In genomic region chrX:9078263-9078662, dm6 we compare ENCODE assay signal across 1 fruit fly cellular context.
TF ChIP-seq lines count a peak whose summit lies in the region.

TSS of gene CG44325 (minus strand) at chrX:9078499.

TF ChIP-seq in whole organism, embryonic, 481 proteins besides CTCF, POLR2A, EP300 and RAD21 (continued from another document):
- TF ChIP-seq hkb (optimal IDR thresholded peaks at IDR 0.05; lab: Kevin White, UChicago) = no peak
- peak; percentile 44; the same call in 1 of the 2 replicates for TF ChIP-seq hkb (GFP tag; IDR thresholded peaks at IDR 0.05; lab: Robert Waterston, UW)
- peak; percentile 46; the same call in 1 of the 2 replicates for TF ChIP-seq Bgb (GFP tag; IDR thresholded peaks at IDR 0.05; lab: Robert Waterston, UW; ENCODE audit: partially characterized antibody)
- no peak for TF ChIP-seq fd3F (GFP tag; optimal IDR thresholded peaks at IDR 0.05; lab: Kevin White, UChicago)
- TF ChIP-seq Fer1 (GFP tag; optimal IDR thresholded peaks at IDR 0.05; lab: Kevin White, UChicago) = peak; percentile 32
- peak; percentile 16 for TF ChIP-seq ftz-f1 (GFP tag; optimal IDR thresholded peaks at IDR 0.05; lab: Kevin White, UChicago)
- TF ChIP-seq CG13296 (GFP tag; optimal IDR thresholded peaks at IDR 0.05; lab: Kevin White, UChicago) = peak; percentile 34
- TF ChIP-seq CG15514 (GFP tag; optimal IDR thresholded peaks at IDR 0.05; lab: Kevin White, UChicago) = peak; percentile 34
- peak; percentile 75 for TF ChIP-seq chm (GFP tag; IDR thresholded peaks at IDR 0.05; lab: Robert Waterston, UW)
- no peak for TF ChIP-seq croc (GFP tag; conservative IDR thresholded peaks at IDR 0.05; lab: Robert Waterston, UW)
- TF ChIP-seq CG9932 (GFP tag; IDR thresholded peaks at IDR 0.05; lab: Robert Waterston, UW) = 0 out of 2 replicates have a peak, but pooled peaks have one; percentile 15
- TF ChIP-seq Rfx (GFP tag; IDR thresholded peaks at IDR 0.05; lab: Robert Waterston, UW) = peak; percentile 41; the same call in 1 of the 2 replicates
- TF ChIP-seq CG12071 (GFP tag; optimal IDR thresholded peaks at IDR 0.05; lab: Kevin White, UChicago) = peak; percentile 39
- peak; percentile 38 for TF ChIP-seq CG3281 (GFP tag; optimal IDR thresholded peaks at IDR 0.05; lab: Kevin White, UChicago)
- peak; percentile 13 for TF ChIP-seq Deaf1 (tag; optimal IDR thresholded peaks at IDR 0.05; lab: Kevin White, UChicago)
- 0 out of 2 replicates have a peak, but pooled peaks have one; percentile 21 for TF ChIP-seq sna (GFP tag; IDR thresholded peaks at IDR 0.05; lab: Robert Waterston, UW; ENCODE audit: partially characterized antibody)
- TF ChIP-seq HLHmδ (GFP tag; optimal IDR thresholded peaks at IDR 0.05; lab: Kevin White, UChicago) = peak; percentile 59
- no peak for TF ChIP-seq dmrt11E (tag; optimal IDR thresholded peaks at IDR 0.05; lab: Kevin White, UChicago)
- peak; percentile 2 for TF ChIP-seq HHEX (GFP tag; optimal IDR thresholded peaks at IDR 0.05; lab: Kevin White, UChicago)
TF ChIP-seq in whole organism, embryonic: peak in this region for 61.
